Worm (Caenorhabditis elegans) whole organism, young adult: ENCODE results near the gene dop-4.
A peak's percentile ranks its signal among the peaks of the same experiment; 100 is the strongest.

ENCODE experiments used
- attf-6 ChIP-seq: fragments of 200-800 bp; sonication (Bioruptor generic); IDR thresholded peaks from 2 replicates; pipeline ENCODE4 v1.3.6; 2022; ENCODE audit warnings: missing genetic modification reagents, missing genetic modification characterization, missing compliant biosample characterization
- nhr-90 ChIP-seq: sonication (generic microtip); optimal IDR thresholded peaks from 2 replicates; lab custom pipeline; 2016; ENCODE audit warnings: missing genotype, mild to moderate bottlenecking, missing genetic modification characterization, missing compliant biosample characterization

DNA sequence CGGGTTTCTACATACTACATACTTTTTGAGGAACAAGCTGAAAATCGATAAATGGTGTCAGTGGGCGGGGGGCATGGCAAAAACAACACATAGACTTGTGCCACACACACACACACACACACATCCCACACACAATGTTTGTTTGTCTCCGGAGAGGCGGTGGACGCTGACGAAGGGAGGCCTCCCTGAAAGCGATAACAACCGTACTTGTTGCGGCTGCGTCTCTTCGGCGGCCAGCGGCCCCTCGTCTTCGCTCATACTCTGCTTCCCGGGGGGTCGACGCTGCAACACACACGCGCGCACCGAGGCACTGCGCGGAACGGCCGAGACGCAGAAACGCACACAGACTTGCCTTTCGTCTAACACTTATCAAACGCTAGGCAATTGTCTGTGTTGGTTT lies 24.7 kb downstream of the dop-4 start:
- TF ChIP-seq attf-6 (GFP tag; lab: Robert Waterston, UW) (no peak), nhr-90 (peak; percentile 45)
